Fruit fly (Drosophila melanogaster) whole organism, prepupa: Measurements from ENCODE around the gene CG6026.

Experiments
- Blimp-1 ChIP-seq: fragments of 200-800 bp; sonication (Bioruptor generic); optimal IDR thresholded peaks from 3 replicates; lab custom pipeline; 2017; ENCODE audit warnings: missing biosample characterization, missing genetic modification characterization, mild to moderate bottlenecking, moderate library complexity, missing genetic modification reagents
- CG7368 ChIP-seq: fragments of 200-800 bp; sonication (Bioruptor generic); optimal IDR thresholded peaks from 3 replicates; lab custom pipeline; 2016; ENCODE audit warnings: missing biosample characterization, missing genetic modification characterization
- Hr38 ChIP-seq: sonication (Bioruptor generic); optimal IDR thresholded peaks from 2 replicates; lab custom pipeline; 2016; ENCODE audit warnings: missing biosample characterization, missing genetic modification characterization
- Lpt ChIP-seq: fragments of 200-800 bp; sonication (Bioruptor generic); optimal IDR thresholded peaks from 3 replicates; lab custom pipeline; 2016; ENCODE audit warnings: missing biosample characterization, missing genetic modification characterization

DNA sequence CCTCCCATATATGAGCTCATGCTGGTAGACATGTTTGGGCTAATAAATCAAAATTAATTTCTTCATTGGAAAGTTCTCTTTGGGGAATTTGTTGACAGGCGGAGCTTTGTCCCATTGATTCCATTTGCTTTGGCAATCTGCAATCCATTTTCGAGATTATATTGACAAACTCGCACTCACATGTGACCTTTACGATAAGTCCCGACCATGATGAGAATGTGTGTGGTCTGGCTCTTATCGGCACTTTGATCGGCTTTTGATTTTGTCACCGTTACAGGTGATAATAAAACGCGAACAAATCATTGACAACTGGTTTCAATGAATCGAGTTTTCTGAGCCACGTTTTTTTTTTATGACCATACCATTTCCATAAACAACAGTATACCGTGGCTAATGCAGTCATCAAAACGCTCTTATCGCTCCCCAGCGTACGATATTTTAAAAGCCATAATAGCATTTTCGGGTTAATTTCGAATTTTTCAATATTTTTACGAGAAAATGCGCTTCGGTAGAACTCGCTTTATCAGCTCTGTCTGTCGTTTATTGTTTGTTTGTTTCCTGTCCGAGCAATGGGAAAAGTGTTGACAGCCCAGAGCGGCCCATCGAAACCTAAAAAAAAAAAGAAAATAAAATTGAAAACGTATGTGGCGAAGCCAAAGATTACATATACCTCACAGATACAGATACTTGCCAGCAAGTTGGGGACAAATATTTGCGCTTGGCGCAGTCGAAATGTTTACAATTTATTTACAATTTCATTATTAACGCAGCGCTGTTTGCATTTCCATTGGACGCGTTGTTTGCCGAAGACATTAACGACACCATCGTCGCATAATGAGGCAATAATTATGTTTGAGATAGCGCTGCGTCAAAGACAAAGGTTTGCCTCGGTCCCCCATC lies 35.7 kb upstream of the CG6026 start:
- TF ChIP-seq Blimp-1 (GFP tag; lab: Kevin White, UChicago) (no peak), Hr38 (GFP tag; lab: Kevin White, UChicago) (no peak), CG7368 (no peak), Lpt (GFP tag; lab: Kevin White, UChicago) (no peak)
